Worm (Caenorhabditis elegans): ENCODE results near the gene arrd-13.

ce11 chrII:13741449-13741848 is 16.8 kb upstream of the arrd-13 start, which contains the start of gene mig-14:
- TF ChIP-seq cog-1 (tag; optimal IDR thresholded peaks at IDR 0.05) (no peak), T22C8.4 (GFP tag; IDR thresholded peaks at IDR 0.05) (no peak), ref-1 (GFP tag; conservative IDR thresholded peaks at IDR 0.05) (no peak), ztf-23 (GFP tag; IDR thresholded peaks at IDR 0.05) (no peak)
